Worm (Caenorhabditis elegans) whole organism, L1 larva: ENCODE data around the gene F47B10.3.

Experiments
- ama-1 ChIP-seq: fragments of 150-350 bp; optimal IDR thresholded peaks from 2 replicates; lab custom pipeline; 2014
- ceh-88 ChIP-seq: fragments of 200-800 bp; sonication (Bioruptor generic); IDR thresholded peaks from 2 replicates; pipeline ENCODE4 v1.3.6; 2022; ENCODE audit warnings: missing genetic modification characterization, missing compliant biosample characterization
- ceh-90 ChIP-seq: sonication (generic microtip); optimal IDR thresholded peaks from 2 replicates; lab custom pipeline; 2016; ENCODE audit warnings: missing genetic modification characterization, missing compliant biosample characterization
- ces-1 ChIP-seq: fragments of 150-350 bp; optimal IDR thresholded peaks from 2 replicates; lab custom pipeline; 2014; ENCODE audit warnings: missing biosample characterization, missing genetic modification reagents, missing genetic modification characterization
- jun-1 ChIP-seq: fragments of 150-350 bp; optimal IDR thresholded peaks from 2 replicates; lab custom pipeline; 2014; ENCODE audit warnings: missing biosample characterization, missing genetic modification reagents, missing genetic modification characterization
- nhr-12 ChIP-seq: sonication (generic microtip); optimal IDR thresholded peaks from 2 replicates; lab custom pipeline; 2017; ENCODE audit warnings: missing biosample characterization, missing genetic modification characterization
- nhr-28 ChIP-seq: fragments of 150-350 bp; optimal IDR thresholded peaks from 2 replicates; lab custom pipeline; 2014; ENCODE audit warnings: missing biosample characterization, missing genetic modification characterization
- pqm-1 ChIP-seq: sonication (generic microtip); optimal IDR thresholded peaks from 3 replicates; lab custom pipeline; 2017; ENCODE audit warnings: missing biosample characterization, missing genetic modification characterization
- rnt-1 ChIP-seq: sonication (generic microtip); optimal IDR thresholded peaks from 2 replicates; lab custom pipeline; 2016; ENCODE audit warnings: mild to moderate bottlenecking, missing genetic modification characterization, moderate library complexity, missing compliant biosample characterization
- snpc-4 ChIP-seq: fragments of 150-350 bp; optimal IDR thresholded peaks from 2 replicates; lab custom pipeline; 2014; ENCODE audit warnings: missing biosample characterization, missing genetic modification characterization
- unc-86 ChIP-seq: sonication (generic microtip); optimal IDR thresholded peaks from 2 replicates; lab custom pipeline; 2016; ENCODE audit warnings: missing genetic modification characterization, missing compliant biosample characterization
- ztf-11 ChIP-seq, 2 experiments: sonication (generic microtip); optimal IDR thresholded peaks; 2 replicates each; lab custom pipeline; 2016 to 2017; ENCODE audit warnings: missing genetic modification characterization in 2 of 2, missing biosample characterization in 1 of 2, missing compliant biosample characterization in 1 of 2

ce11 chrX:10902723-10903322, 10.8 kb downstream of the F47B10.3 start, which contains the start of gene acbp-3:
- no peak for TF ChIP-seq pqm-1 (tag; lab: Kevin White, UChicago)
- TF ChIP-seq jun-1 (tag; lab: Kevin White, UChicago): no peak
- no peak for TF ChIP-seq nhr-28 (tag; lab: Kevin White, UChicago)
- no peak for TF ChIP-seq ceh-90
- TF ChIP-seq ceh-88 (GFP tag; lab: Robert Waterston, UW): no peak
- TF ChIP-seq unc-86 (tag; lab: Kevin White, UChicago): no peak
- TF ChIP-seq ces-1 (GFP tag; lab: Kevin White, UChicago): no peak
- no peak for TF ChIP-seq snpc-4 (tag; lab: Kevin White, UChicago)
- TF ChIP-seq ztf-11 (tag; optimal IDR thresholded peaks at IDR 0.05; lab: Kevin White, UChicago): no peak
- no peak for TF ChIP-seq rnt-1 (tag; lab: Kevin White, UChicago)
- TF ChIP-seq nhr-12 (tag; lab: Kevin White, UChicago): no peak
- no peak for TF ChIP-seq ama-1 (lab: Kevin White, UChicago)
